Worm (Caenorhabditis elegans): ENCODE measurements around the gene ifp-1.

ce11 chrX:9653016-9653415 lies 27.0 kb downstream of the ifp-1 start, which contains the start of gene aex-2:
- TF ChIP-seq nhr-76 (tag; optimal IDR thresholded peaks at IDR 0.05) (no peak), unc-120 (tag; optimal IDR thresholded peaks at IDR 0.05; ENCODE audit: poor library complexity, severe bottlenecking) (no peak), drap-1 (GFP tag; optimal IDR thresholded peaks at IDR 0.05) (no peak), blmp-1 (tag; optimal IDR thresholded peaks at IDR 0.05) (no peak), elt-3 (tag; optimal IDR thresholded peaks at IDR 0.05) (no peak), elt-1 (tag; optimal IDR thresholded peaks at IDR 0.05; ENCODE audit: borderline replicate concordance, insufficient read depth) (no peak), snpc-4 (tag; optimal IDR thresholded peaks at IDR 0.05) (no peak)

All from whole organism, mixed stage, embryonic.